Worm (Caenorhabditis elegans) whole organism, mixed stage, embryonic: ENCODE results near the gene T12G3.11.

Source experiments
- M03D4.4 ChIP-seq: sonication (generic microtip); optimal IDR thresholded peaks from 2 replicates; lab custom pipeline; 2017; ENCODE audit warnings: mild to moderate bottlenecking, missing genetic modification characterization, missing compliant biosample characterization
- bed-3 ChIP-seq: fragments of 200-800 bp; sonication (Bioruptor generic); optimal IDR thresholded peaks from 3 replicates; lab custom pipeline; 2018; ENCODE audit warnings: mild to moderate bottlenecking, missing genetic modification characterization, moderate library complexity, missing compliant biosample characterization
- blmp-1 ChIP-seq: fragments of 150-350 bp; optimal IDR thresholded peaks from 2 replicates; lab custom pipeline; 2014; ENCODE audit warnings: missing biosample characterization, missing genetic modification characterization
- ceh-39 ChIP-seq: fragments of 150-350 bp; optimal IDR thresholded peaks from 2 replicates; lab custom pipeline; 2014; ENCODE audit warnings: missing biosample characterization, missing genetic modification characterization
- ceh-43 ChIP-seq: fragments of 200-800 bp; sonication (Bioruptor generic); optimal IDR thresholded peaks from 2 replicates; lab custom pipeline; 2018; ENCODE audit warnings: mild to moderate bottlenecking, missing genetic modification characterization, moderate library complexity, missing compliant biosample characterization
- ces-1 ChIP-seq: fragments of 150-350 bp; optimal IDR thresholded peaks from 2 replicates; lab custom pipeline; 2014; ENCODE audit warnings: missing biosample characterization, missing genetic modification reagents, missing genetic modification characterization
- cnd-1 ChIP-seq: fragments of 200-800 bp; sonication (Bioruptor generic); optimal IDR thresholded peaks from 2 replicates; lab custom pipeline; 2018; ENCODE audit warnings: mild to moderate bottlenecking, missing genetic modification characterization, missing compliant biosample characterization
- drap-1 ChIP-seq: fragments of 200-800 bp; sonication (Bioruptor generic); optimal IDR thresholded peaks from 3 replicates; lab custom pipeline; 2018; ENCODE audit warnings: mild to moderate bottlenecking, missing genetic modification characterization, missing compliant biosample characterization
- elt-1 ChIP-seq: sonication (generic microtip); optimal IDR thresholded peaks from 2 replicates; lab custom pipeline; 2017; ENCODE audit warnings: missing genetic modification characterization, mild to moderate bottlenecking, missing compliant biosample characterization, antibody characterized with exemption, moderate library complexity, borderline replicate concordance; ENCODE audit not compliant: insufficient read depth
- elt-3 ChIP-seq: fragments of 150-350 bp; optimal IDR thresholded peaks from 2 replicates; lab custom pipeline; 2014; ENCODE audit warnings: missing biosample characterization, missing genetic modification characterization
- flh-1 ChIP-seq: fragments of 200-800 bp; sonication (Bioruptor generic); optimal IDR thresholded peaks from 2 replicates; lab custom pipeline; 2018; ENCODE audit warnings: mild to moderate bottlenecking, missing genetic modification characterization, moderate library complexity, missing compliant biosample characterization
- ham-2 ChIP-seq: fragments of 200-800 bp; sonication (Bioruptor generic); optimal IDR thresholded peaks from 2 replicates; lab custom pipeline; 2018; ENCODE audit warnings: mild to moderate bottlenecking, missing genetic modification characterization, missing compliant biosample characterization
- hlh-1 ChIP-seq: fragments of 150-350 bp; optimal IDR thresholded peaks from 2 replicates; lab custom pipeline; 2014; ENCODE audit warnings: missing biosample characterization, missing genetic modification reagents, missing genetic modification characterization
- lin-32 ChIP-seq: fragments of 200-800 bp; sonication (Bioruptor generic); optimal IDR thresholded peaks from 2 replicates; lab custom pipeline; 2018; ENCODE audit warnings: mild to moderate bottlenecking, missing genetic modification characterization, missing compliant biosample characterization
- lsy-2 ChIP-seq: fragments of 150-350 bp; optimal IDR thresholded peaks from 2 replicates; lab custom pipeline; 2014; ENCODE audit warnings: missing biosample characterization, missing genetic modification characterization
- mab-5 ChIP-seq: fragments of 150-350 bp; optimal IDR thresholded peaks from 2 replicates; lab custom pipeline; 2014; ENCODE audit warnings: missing biosample characterization, missing genetic modification characterization
- mep-1 ChIP-seq: fragments of 150-350 bp; optimal IDR thresholded peaks from 2 replicates; lab custom pipeline; 2017; ENCODE audit warnings: missing biosample characterization, missing genetic modification reagents, missing genetic modification characterization, inconsistent platforms
- mls-2 ChIP-seq: sonication (generic microtip); optimal IDR thresholded peaks from 2 replicates; lab custom pipeline; 2016; ENCODE audit warnings: mild to moderate bottlenecking, missing genetic modification characterization, moderate library complexity, missing compliant biosample characterization
- nhr-12 ChIP-seq: fragments of 150-350 bp; optimal IDR thresholded peaks from 2 replicates; lab custom pipeline; 2014; ENCODE audit warnings: missing biosample characterization, missing genetic modification characterization
- nhr-2 ChIP-seq: fragments of 150-350 bp; optimal IDR thresholded peaks from 2 replicates; lab custom pipeline; 2014; ENCODE audit warnings: missing biosample characterization, missing genetic modification characterization
- nhr-237 ChIP-seq: fragments of 150-350 bp; optimal IDR thresholded peaks from 2 replicates; lab custom pipeline; 2014; ENCODE audit warnings: missing biosample characterization, missing genetic modification characterization
- nhr-28 ChIP-seq: fragments of 150-350 bp; optimal IDR thresholded peaks from 2 replicates; lab custom pipeline; 2014; ENCODE audit warnings: missing biosample characterization, missing genetic modification characterization
- pha-4 ChIP-seq: fragments of 150-350 bp; optimal IDR thresholded peaks from 2 replicates; lab custom pipeline; 2018; ENCODE audit warnings: missing biosample characterization, missing genetic modification reagents, missing genetic modification characterization
- sem-2 ChIP-seq: fragments of 200-800 bp; sonication (Bioruptor generic); optimal IDR thresholded peaks from 2 replicates; lab custom pipeline; 2018; ENCODE audit warnings: mild to moderate bottlenecking, missing genetic modification characterization, missing compliant biosample characterization
- snpc-4 ChIP-seq: fragments of 150-350 bp; optimal IDR thresholded peaks from 2 replicates; lab custom pipeline; 2014; ENCODE audit warnings: missing biosample characterization, missing genetic modification characterization
- sptf-1 ChIP-seq: sonication (generic microtip); optimal IDR thresholded peaks from 2 replicates; lab custom pipeline; 2017; ENCODE audit warnings: mild to moderate bottlenecking, missing genetic modification characterization, moderate library complexity, missing compliant biosample characterization
- tbx-8 ChIP-seq: fragments of 200-800 bp; sonication (Bioruptor generic); optimal IDR thresholded peaks from 2 replicates; lab custom pipeline; 2018; ENCODE audit warnings: mild to moderate bottlenecking, missing genetic modification characterization, moderate library complexity, missing compliant biosample characterization
- unc-120 ChIP-seq: sonication (generic microtip); optimal IDR thresholded peaks from 2 replicates; lab custom pipeline; 2017; ENCODE audit warnings: missing genetic modification characterization, missing compliant biosample characterization; ENCODE audit not compliant: poor library complexity, severe bottlenecking
- unc-39 ChIP-seq: fragments of 150-350 bp; optimal IDR thresholded peaks from 2 replicates; lab custom pipeline; 2014; ENCODE audit warnings: missing biosample characterization, missing genetic modification characterization
- zip-8 ChIP-seq: fragments of 150-350 bp; optimal IDR thresholded peaks from 2 replicates; lab custom pipeline; 2014; ENCODE audit warnings: missing biosample characterization, missing genetic modification characterization
- ztf-11 ChIP-seq: fragments of 150-350 bp; optimal IDR thresholded peaks from 2 replicates; lab custom pipeline; 2014; ENCODE audit warnings: missing biosample characterization, missing genetic modification characterization

T12G3.11 gene

ce11 chrIV:12031003-12031402 is 1.4 kb upstream of the T12G3.11 start, which contains the start of the genes T12G3.6 and mrpl-51:
Gene T12G3.6, minus strand, starts transcription at chrIV:12031271.
Gene mrpl-51, plus strand, starts transcription at chrIV:12031324.
- TF ChIP-seq ces-1 (GFP tag; lab: Kevin White, UChicago) (no peak), nhr-237 (tag; lab: Kevin White, UChicago) (no peak), pha-4 (tag; lab: Kevin White, UChicago) (no peak), nhr-12 (tag; lab: Kevin White, UChicago) (no peak), lin-32 (no peak), lsy-2 (tag; lab: Kevin White, UChicago) (no peak), flh-1 (GFP tag; lab: Kevin White, UChicago) (no peak), mab-5 (tag; lab: Kevin White, UChicago) (no peak), elt-1 (no peak), drap-1 (no peak)

- no peak for TF ChIP-seq cnd-1 (tag; lab: Kevin White, UChicago)
- no peak for TF ChIP-seq hlh-1 (tag; lab: Kevin White, UChicago)
- TF ChIP-seq elt-1 = no peak
- no peak for TF ChIP-seq sem-2
- TF ChIP-seq unc-39 (tag; lab: Kevin White, UChicago) = no peak
- no peak for TF ChIP-seq nhr-28 (tag; lab: Kevin White, UChicago)
- no peak for TF ChIP-seq mab-5 (tag; lab: Kevin White, UChicago)
- TF ChIP-seq ham-2 (GFP tag; lab: Kevin White, UChicago) = no peak
- TF ChIP-seq M03D4.4 = no peak
- no peak for TF ChIP-seq lin-32
- no peak for TF ChIP-seq unc-120 (tag; lab: Kevin White, UChicago)
- no peak for TF ChIP-seq mep-1 (tag; lab: Kevin White, UChicago)
- no peak for TF ChIP-seq ztf-11 (tag; lab: Kevin White, UChicago)
- no peak for TF ChIP-seq drap-1
- TF ChIP-seq ces-1 (GFP tag; lab: Kevin White, UChicago) = no peak
- TF ChIP-seq mls-2 (tag; lab: Kevin White, UChicago) = no peak
- TF ChIP-seq pha-4 (tag; lab: Kevin White, UChicago) = no peak
- no peak for TF ChIP-seq blmp-1
- TF ChIP-seq, all 35 proteins: peak for 0
Observed at ce11 chrIV:12029074-12029473, 498 bp downstream of the T12G3.11 start, which contains the start of gene tgn-38. Gene tgn-38, minus strand, starts transcription at chrIV:12029174.

- no peak for TF ChIP-seq nhr-2 (tag; lab: Kevin White, UChicago)
- TF ChIP-seq lsy-2 (tag; lab: Kevin White, UChicago) = no peak
- peak; percentile 20 for TF ChIP-seq elt-1
- TF ChIP-seq, all 35 proteins: peak for 1
Observed at ce11 chrIV:12021360-12021759, 8.2 kb downstream of the T12G3.11 start.

ce11 chrIV:12018920-12019319 is 10.7 kb downstream of the T12G3.11 start:
- no peak for TF ChIP-seq snpc-4 (tag; lab: Kevin White, UChicago)
- no peak for TF ChIP-seq elt-1
- TF ChIP-seq sptf-1 = no peak
- TF ChIP-seq blmp-1 = no peak
- TF ChIP-seq mab-5 (tag; lab: Kevin White, UChicago) = no peak
- no peak for TF ChIP-seq zip-8 (tag; lab: Kevin White, UChicago)
- no peak for TF ChIP-seq lsy-2 (tag; lab: Kevin White, UChicago)
- no peak for TF ChIP-seq ztf-11 (tag; lab: Kevin White, UChicago)
- no peak for TF ChIP-seq tbx-8 (GFP tag; lab: Kevin White, UChicago)
- TF ChIP-seq pha-4 (tag; lab: Kevin White, UChicago) = no peak
- no peak for TF ChIP-seq ces-1 (GFP tag; lab: Kevin White, UChicago)
- no peak for TF ChIP-seq nhr-237 (tag; lab: Kevin White, UChicago)
- no peak for TF ChIP-seq hlh-1 (tag; lab: Kevin White, UChicago)
- TF ChIP-seq lin-32 = no peak
- TF ChIP-seq bed-3 (GFP tag; lab: Kevin White, UChicago) = no peak

- TF ChIP-seq nhr-12 (tag; lab: Kevin White, UChicago) = no peak
- no peak for TF ChIP-seq hlh-1 (tag; lab: Kevin White, UChicago)
- no peak for TF ChIP-seq snpc-4 (tag; lab: Kevin White, UChicago)
- TF ChIP-seq bed-3 (GFP tag; lab: Kevin White, UChicago) = no peak
- no peak for TF ChIP-seq ztf-11 (tag; lab: Kevin White, UChicago)
- no peak for TF ChIP-seq sem-2
- TF ChIP-seq elt-3 (tag; lab: Kevin White, UChicago) = no peak
- no peak for TF ChIP-seq mls-2 (tag; lab: Kevin White, UChicago)
- no peak for TF ChIP-seq ceh-43 (GFP tag; lab: Kevin White, UChicago)
- TF ChIP-seq flh-1 (GFP tag; lab: Kevin White, UChicago) = no peak
- no peak for TF ChIP-seq tbx-8 (GFP tag; lab: Kevin White, UChicago)
- no peak for TF ChIP-seq ham-2 (GFP tag; lab: Kevin White, UChicago)
- no peak for TF ChIP-seq ceh-39
- no peak for TF ChIP-seq zip-8 (tag; lab: Kevin White, UChicago)
- TF ChIP-seq pha-4 (tag; lab: Kevin White, UChicago) = no peak
- TF ChIP-seq ces-1 (GFP tag; lab: Kevin White, UChicago) = no peak
- no peak for TF ChIP-seq lsy-2 (tag; lab: Kevin White, UChicago)
- TF ChIP-seq mep-1 (tag; lab: Kevin White, UChicago) = no peak
Observed at ce11 chrIV:12015586-12015985, 14.0 kb downstream of the T12G3.11 start, which contains the start of gene lips-6. Gene lips-6, minus strand, starts transcription at chrIV:12015686.
